Worm (Caenorhabditis elegans) whole organism, early embryonic: ENCODE measurements around the gene C17B7.4.
"Not testable (repeated sequence)": the region's sequence is repeated elsewhere in the genome, so short reads cannot be mapped to it uniquely, and the experiment has no call there.

Source experiments
- B0310.2 ChIP-seq: sonication (generic microtip); optimal IDR thresholded peaks from 2 replicates; lab custom pipeline; 2016; ENCODE audit warnings: mild to moderate bottlenecking, missing genetic modification characterization, missing compliant biosample characterization
- F13C5.2 ChIP-seq: sonication (generic microtip); optimal IDR thresholded peaks from 2 replicates; lab custom pipeline; 2017; ENCODE audit warnings: mild to moderate bottlenecking, missing genetic modification characterization, inconsistent platforms, missing compliant biosample characterization
- aly-1 ChIP-seq: sonication (generic microtip); optimal IDR thresholded peaks from 2 replicates; lab custom pipeline; 2016; ENCODE audit warnings: missing genetic modification characterization, missing compliant biosample characterization
- ama-1 ChIP-seq: fragments of 150-350 bp; optimal IDR thresholded peaks from 2 replicates; lab custom pipeline; 2014
- ceh-13 ChIP-seq: fragments of 200-800 bp; sonication (Bioruptor generic); optimal IDR thresholded peaks from 2 replicates; lab custom pipeline; 2018; ENCODE audit warnings: mild to moderate bottlenecking, missing genetic modification characterization, missing compliant biosample characterization
- ceh-36 ChIP-seq: sonication (generic microtip); optimal IDR thresholded peaks from 2 replicates; lab custom pipeline; 2016; ENCODE audit warnings: missing genetic modification characterization, inconsistent platforms, missing compliant biosample characterization
- ets-7 ChIP-seq: sonication (generic microtip); optimal IDR thresholded peaks from 2 replicates; lab custom pipeline; 2016; ENCODE audit warnings: missing genotype, missing genetic modification characterization, missing compliant biosample characterization
- flt-1 ChIP-seq: fragments of 200-800 bp; sonication (Bioruptor generic); IDR thresholded peaks from 2 replicates; pipeline ENCODE4 v1.3.6; 2022; ENCODE audit warnings: missing genetic modification characterization, missing compliant biosample characterization
- hmbx-1 ChIP-seq: sonication (generic microtip); optimal IDR thresholded peaks from 2 replicates; lab custom pipeline; 2016; ENCODE audit warnings: mild to moderate bottlenecking, missing genetic modification characterization, missing compliant biosample characterization
- hmg-4 ChIP-seq: fragments of 200-800 bp; sonication (Bioruptor generic); optimal IDR thresholded peaks from 2 replicates; lab custom pipeline; 2018; ENCODE audit warnings: mild to moderate bottlenecking, missing genetic modification characterization, missing compliant biosample characterization
- hnd-1 ChIP-seq: sonication (generic microtip); optimal IDR thresholded peaks from 2 replicates; lab custom pipeline; 2016; ENCODE audit warnings: missing genetic modification characterization, missing compliant biosample characterization
- pes-1 ChIP-seq: fragments of 200-800 bp; sonication (Bioruptor generic); IDR thresholded peaks from 2 replicates; pipeline ENCODE4 v1.3.6; 2022; ENCODE audit warnings: missing genetic modification reagents, missing genetic modification characterization, missing compliant biosample characterization
- scrt-1 ChIP-seq: fragments of 200-800 bp; sonication (Bioruptor generic); IDR thresholded peaks from 2 replicates; pipeline ENCODE4 v1.3.6; 2022; ENCODE audit warnings: missing genetic modification characterization, missing compliant biosample characterization
- sea-1 ChIP-seq: fragments of 200-800 bp; sonication (Bioruptor generic); conservative IDR thresholded peaks from 2 replicates; pipeline ENCODE4 v1.3.6; 2022; ENCODE audit warnings: missing genetic modification characterization, missing compliant biosample characterization
- tbx-11 ChIP-seq: fragments of 200-800 bp; sonication (Bioruptor generic); IDR thresholded peaks from 2 replicates; pipeline ENCODE4 v1.3.6; 2022; ENCODE audit warnings: missing genetic modification characterization, missing compliant biosample characterization
- tbx-37 ChIP-seq: fragments of 200-800 bp; sonication (Bioruptor generic); conservative IDR thresholded peaks from 2 replicates; pipeline ENCODE4 v1.3.6; 2022; ENCODE audit warnings: missing genetic modification reagents, missing genetic modification characterization, missing compliant biosample characterization
- tra-4 ChIP-seq: sonication (generic microtip); optimal IDR thresholded peaks from 2 replicates; lab custom pipeline; 2017; ENCODE audit warnings: missing genetic modification characterization, missing compliant biosample characterization

C17B7.4 gene

DNA sequence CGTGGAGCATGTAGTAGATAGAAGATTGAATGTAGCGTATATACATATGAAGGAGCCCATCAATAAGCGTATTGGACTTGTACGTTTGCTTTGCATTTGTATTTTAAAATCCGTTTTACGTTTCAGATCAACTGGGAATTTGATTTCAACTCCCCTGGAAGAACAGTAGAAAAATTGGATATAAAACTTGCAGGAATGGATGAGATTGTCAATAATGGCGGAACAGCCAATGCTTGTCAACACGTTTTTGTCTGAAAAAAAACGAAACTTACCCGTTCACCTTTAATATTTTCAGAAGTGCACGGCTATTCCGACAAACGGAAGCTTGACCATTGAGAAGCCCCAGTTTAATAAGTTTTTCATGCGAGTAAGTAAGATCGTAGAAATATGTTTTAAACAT lies 28.7 kb downstream of the C17B7.4 start, which contains the start of gene C04E12.2:
TSS of gene C04E12.2 (plus strand) at position 301 of the 400 bp plus-strand sequence.
- TF ChIP-seq B0310.2 (tag; lab: Kevin White, UChicago); flt-1 (GFP tag; lab: Robert Waterston, UW); tbx-37 (GFP tag; lab: Robert Waterston, UW): not testable (repeated sequence)

DNA sequence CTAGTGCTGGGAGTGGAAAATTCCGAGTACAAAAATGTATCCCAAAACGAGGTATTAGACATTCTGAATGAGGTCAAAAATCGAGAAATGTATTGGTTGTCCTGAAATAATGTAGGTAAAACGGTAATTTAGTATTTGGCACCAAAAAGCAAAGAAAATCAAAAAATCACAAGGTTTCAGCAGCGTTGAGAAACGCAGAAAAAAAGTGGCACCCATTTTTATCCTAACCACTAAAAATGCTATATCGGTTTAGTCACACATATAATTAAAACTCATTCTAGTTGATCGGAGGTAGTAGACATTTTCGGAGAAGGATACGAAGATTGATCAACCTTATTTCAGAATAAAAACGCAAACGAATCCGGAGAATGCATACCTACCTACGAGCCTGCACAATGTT lies 33.6 kb downstream of the C17B7.4 start, which contains the start of gene srx-121:
TSS of gene srx-121 (minus strand) at position 101 of the 400 bp plus-strand sequence.
- no peak for TF ChIP-seq scrt-1 (GFP tag; lab: Robert Waterston, UW)
- TF ChIP-seq hnd-1 (tag; lab: Kevin White, UChicago) = no peak
- no peak for TF ChIP-seq flt-1 (GFP tag; lab: Robert Waterston, UW)
- no peak for TF ChIP-seq hmbx-1 (tag; lab: Kevin White, UChicago)
- no peak for TF ChIP-seq B0310.2 (tag; lab: Kevin White, UChicago)
- TF ChIP-seq hmg-4 (GFP tag; lab: Kevin White, UChicago) = no peak
- TF ChIP-seq tbx-11 (GFP tag; lab: Robert Waterston, UW) = no peak
- no peak for TF ChIP-seq ama-1
- no peak for TF ChIP-seq ets-7
- TF ChIP-seq ceh-13 = no peak
- TF ChIP-seq sea-1 (GFP tag; lab: Robert Waterston, UW) = no peak
- no peak for TF ChIP-seq pes-1
- TF ChIP-seq tra-4 = no peak
- no peak for TF ChIP-seq aly-1 (tag; lab: Kevin White, UChicago)
- TF ChIP-seq ceh-36 (tag; lab: Kevin White, UChicago) = no peak
- no peak for TF ChIP-seq tbx-37 (GFP tag; lab: Robert Waterston, UW)
- no peak for TF ChIP-seq F13C5.2 (tag; lab: Kevin White, UChicago)

- no peak for TF ChIP-seq F13C5.2 (tag; lab: Kevin White, UChicago)
- no peak for TF ChIP-seq tbx-37 (GFP tag; lab: Robert Waterston, UW)
- no peak for TF ChIP-seq ama-1
- TF ChIP-seq aly-1 (tag; lab: Kevin White, UChicago) = no peak
- TF ChIP-seq tbx-11 (GFP tag; lab: Robert Waterston, UW) = no peak
- no peak for TF ChIP-seq B0310.2 (tag; lab: Kevin White, UChicago)
- no peak for TF ChIP-seq ets-7
- no peak for TF ChIP-seq hnd-1 (tag; lab: Kevin White, UChicago)
- TF ChIP-seq tra-4 = no peak
- TF ChIP-seq hmbx-1 (tag; lab: Kevin White, UChicago) = no peak
- TF ChIP-seq ceh-36 (tag; lab: Kevin White, UChicago) = no peak
- no peak for TF ChIP-seq pes-1
- TF ChIP-seq flt-1 (GFP tag; lab: Robert Waterston, UW) = no peak
- TF ChIP-seq sea-1 (GFP tag; lab: Robert Waterston, UW) = no peak
- no peak for TF ChIP-seq hmg-4 (GFP tag; lab: Kevin White, UChicago)
- TF ChIP-seq scrt-1 (GFP tag; lab: Robert Waterston, UW) = no peak
- no peak for TF ChIP-seq ceh-13
Measured at ce11 chrV:3376973-3377372, 37.9 kb downstream of the C17B7.4 start, which contains the start of gene srbc-2. Gene srbc-2, minus strand, starts transcription at chrV:3377073.

ce11 chrV:3388299-3388698 lies 49.2 kb downstream of the C17B7.4 start:
- no peak for TF ChIP-seq scrt-1 (GFP tag; lab: Robert Waterston, UW)
- no peak for TF ChIP-seq B0310.2 (tag; lab: Kevin White, UChicago)
- TF ChIP-seq pes-1 = no peak
- TF ChIP-seq hmbx-1 (tag; lab: Kevin White, UChicago) = no peak
- no peak for TF ChIP-seq ceh-13
- TF ChIP-seq tbx-37 (GFP tag; lab: Robert Waterston, UW) = no peak
- no peak for TF ChIP-seq flt-1 (GFP tag; lab: Robert Waterston, UW)
- no peak for TF ChIP-seq ama-1
- TF ChIP-seq tbx-11 (GFP tag; lab: Robert Waterston, UW) = no peak
- no peak for TF ChIP-seq ceh-36 (tag; lab: Kevin White, UChicago)
- no peak for TF ChIP-seq F13C5.2 (tag; lab: Kevin White, UChicago)
- no peak for TF ChIP-seq sea-1 (GFP tag; lab: Robert Waterston, UW)
